Fruit fly (Drosophila melanogaster) whole organism, wandering third instar larva: Measurements from ENCODE around the gene CG1635.

ENCODE experiments used
- Abd-B ChIP-seq: fragments of >200 bp; optimal IDR thresholded peaks from 2 replicates; lab custom pipeline; 2017; ENCODE audit warnings: missing biosample characterization, missing genetic modification characterization
- CG32264 ChIP-seq: fragments of 200-800 bp; sonication (Bioruptor generic); optimal IDR thresholded peaks from 2 replicates; lab custom pipeline; 2016; ENCODE audit warnings: missing biosample characterization, missing genetic modification characterization
- CG9705 ChIP-seq: fragments of 200-800 bp; sonication (Bioruptor generic); optimal IDR thresholded peaks from 2 replicates; lab custom pipeline; 2018; ENCODE audit warnings: missing biosample characterization, mild to moderate bottlenecking, missing genetic modification characterization
- CrebA ChIP-seq: fragments of 200-800 bp; sonication (Bioruptor generic); optimal IDR thresholded peaks from 2 replicates; lab custom pipeline; 2016; ENCODE audit warnings: missing biosample characterization, mild to moderate bottlenecking, missing genetic modification characterization, borderline replicate concordance
- Dif ChIP-seq: fragments of 200-275, 200-300 bp; sonication (Bioruptor generic); optimal IDR thresholded peaks from 2 replicates; lab custom pipeline; 2018; ENCODE audit warnings: missing biosample characterization, missing genetic modification characterization; ENCODE audit not compliant: partially characterized antibody
- GATAd ChIP-seq: sonication (Bioruptor generic); optimal IDR thresholded peaks from 2 replicates; lab custom pipeline; 2016; ENCODE audit warnings: missing biosample characterization, missing genetic modification characterization
- HLH106 ChIP-seq: fragments of 200-800 bp; optimal IDR thresholded peaks from 3 replicates; lab custom pipeline; 2019; ENCODE audit warnings: missing biosample characterization, mild to moderate bottlenecking, missing genetic modification characterization, moderate library complexity
- Hnf4 ChIP-seq: fragments of 200-800 bp; sonication (Bioruptor generic); optimal IDR thresholded peaks from 2 replicates; lab custom pipeline; 2016; ENCODE audit warnings: missing biosample characterization, mild to moderate bottlenecking, missing genetic modification characterization
- Hr78 ChIP-seq: fragments of >200 bp; optimal IDR thresholded peaks from 2 replicates; lab custom pipeline; 2017; ENCODE audit warnings: missing biosample characterization, missing genetic modification characterization
- Hr83 ChIP-seq: fragments of 200-300 bp; sonication (Bioruptor generic); optimal IDR thresholded peaks from 2 replicates; lab custom pipeline; 2016; ENCODE audit warnings: missing biosample characterization, mild to moderate bottlenecking, missing genetic modification characterization, moderate library complexity; ENCODE audit not compliant: poor library complexity, severe bottlenecking
- Jra ChIP-seq: sonication (Bioruptor generic); optimal IDR thresholded peaks from 2 replicates; lab custom pipeline; 2016; ENCODE audit warnings: missing biosample characterization, missing genetic modification characterization
- N ChIP-seq: fragments of >200 bp; optimal IDR thresholded peaks from 2 replicates; lab custom pipeline; 2018; ENCODE audit warnings: missing biosample characterization, missing external identifiers, missing genetic modification characterization
- OdsH ChIP-seq: fragments of 200-800 bp; sonication (Bioruptor generic); optimal IDR thresholded peaks from 2 replicates; lab custom pipeline; 2016; ENCODE audit warnings: missing biosample characterization, mild to moderate bottlenecking, missing genetic modification characterization
- Rel ChIP-seq, 2 experiments: fragments of 200-800 bp; sonication (Bioruptor generic) in 1 of 2; optimal IDR thresholded peaks; 2 replicates in 1 of 2; 3 replicates in 1 of 2; lab custom pipeline; 2016 to 2019; ENCODE audit warnings: mild to moderate bottlenecking in 2 of 2, missing biosample characterization in 2 of 2, missing genetic modification characterization in 2 of 2, moderate library complexity in 1 of 2
- Sp1 ChIP-seq: fragments of 200-800 bp; sonication (Bioruptor generic); optimal IDR thresholded peaks from 3 replicates; lab custom pipeline; 2019; ENCODE audit warnings: missing biosample characterization, mild to moderate bottlenecking, missing genetic modification characterization, moderate library complexity
- Vsx2 ChIP-seq: fragments of 200-300, 225-300 bp; sonication (Bioruptor generic); optimal IDR thresholded peaks from 2 replicates; lab custom pipeline; 2018; ENCODE audit warnings: missing biosample characterization, missing genetic modification characterization; ENCODE audit not compliant: partially characterized antibody
- br ChIP-seq: fragments of 200-800 bp; sonication (Bioruptor generic); optimal IDR thresholded peaks from 2 replicates; lab custom pipeline; 2016; ENCODE audit warnings: missing biosample characterization, missing genetic modification characterization
- brk ChIP-seq: fragments of 200-800 bp; sonication (Bioruptor generic); optimal IDR thresholded peaks from 2 replicates; lab custom pipeline; 2016; ENCODE audit warnings: missing biosample characterization, mild to moderate bottlenecking, missing genetic modification characterization
- dl ChIP-seq, 2 experiments: fragments of 175-275, 200-275 bp in 1 of 2; fragments of 200-275 bp in 1 of 2; sonication (Bioruptor generic); optimal IDR thresholded peaks; lab custom pipeline; 2018; ENCODE audit warnings: mild to moderate bottlenecking in 2 of 2, missing biosample characterization in 2 of 2, missing genetic modification characterization in 2 of 2, moderate library complexity in 2 of 2; ENCODE audit not compliant: partially characterized antibody in 2 of 2, insufficient read depth in 1 of 2
- dmrt93B ChIP-seq: fragments of 200-800 bp; sonication (Bioruptor generic); optimal IDR thresholded peaks from 2 replicates; lab custom pipeline; 2018; ENCODE audit warnings: missing biosample characterization, mild to moderate bottlenecking, missing genetic modification characterization
- foxo ChIP-seq, 2 experiments: fragments of 200-800 bp; sonication (Bioruptor generic); optimal IDR thresholded peaks; 2 replicates in 1 of 2; 3 replicates in 1 of 2; lab custom pipeline; 2016 to 2017; ENCODE audit warnings: missing biosample characterization in 2 of 2, missing genetic modification characterization in 2 of 2
- fru ChIP-seq: fragments of 200-800 bp; sonication (Bioruptor generic); optimal IDR thresholded peaks from 3 replicates; lab custom pipeline; 2016; ENCODE audit warnings: missing biosample characterization, mild to moderate bottlenecking, missing genetic modification characterization
- h ChIP-seq: fragments of 200-800 bp; sonication (Bioruptor generic); optimal IDR thresholded peaks from 3 replicates; lab custom pipeline; 2016; ENCODE audit warnings: missing biosample characterization, mild to moderate bottlenecking, missing genetic modification characterization
- jim ChIP-seq: fragments of 175-275, 200-325 bp; sonication (Bioruptor generic); optimal IDR thresholded peaks from 2 replicates; lab custom pipeline; 2016; ENCODE audit warnings: missing biosample characterization, mild to moderate bottlenecking, missing genetic modification characterization
- lola ChIP-seq: fragments of >200 bp; optimal IDR thresholded peaks from 2 replicates; lab custom pipeline; 2017; ENCODE audit warnings: missing biosample characterization, missing genetic modification characterization
- pan ChIP-seq: fragments of >200 bp; optimal IDR thresholded peaks from 2 replicates; lab custom pipeline; 2017
- psq ChIP-seq: fragments of 200-800 bp; sonication (Bioruptor generic); optimal IDR thresholded peaks from 3 replicates; lab custom pipeline; 2017; ENCODE audit warnings: missing biosample characterization, mild to moderate bottlenecking, missing genetic modification characterization, moderate library complexity
- rgr ChIP-seq: fragments of 200-800 bp; sonication (Bioruptor generic); optimal IDR thresholded peaks from 3 replicates; lab custom pipeline; 2016; ENCODE audit warnings: missing biosample characterization, mild to moderate bottlenecking, missing genetic modification characterization
- sage ChIP-seq: fragments of 200-800 bp; sonication (Bioruptor generic); optimal IDR thresholded peaks from 2 replicates; lab custom pipeline; 2016; ENCODE audit warnings: missing biosample characterization, mild to moderate bottlenecking, missing genetic modification characterization
- tai ChIP-seq: sonication (Bioruptor generic); optimal IDR thresholded peaks from 2 replicates; lab custom pipeline; 2016; ENCODE audit warnings: missing biosample characterization, missing genetic modification characterization
- usp ChIP-seq: fragments of >200 bp; optimal IDR thresholded peaks from 2 replicates; lab custom pipeline; 2017; ENCODE audit warnings: missing biosample characterization, missing genetic modification characterization

Gene CG1635

DNA sequence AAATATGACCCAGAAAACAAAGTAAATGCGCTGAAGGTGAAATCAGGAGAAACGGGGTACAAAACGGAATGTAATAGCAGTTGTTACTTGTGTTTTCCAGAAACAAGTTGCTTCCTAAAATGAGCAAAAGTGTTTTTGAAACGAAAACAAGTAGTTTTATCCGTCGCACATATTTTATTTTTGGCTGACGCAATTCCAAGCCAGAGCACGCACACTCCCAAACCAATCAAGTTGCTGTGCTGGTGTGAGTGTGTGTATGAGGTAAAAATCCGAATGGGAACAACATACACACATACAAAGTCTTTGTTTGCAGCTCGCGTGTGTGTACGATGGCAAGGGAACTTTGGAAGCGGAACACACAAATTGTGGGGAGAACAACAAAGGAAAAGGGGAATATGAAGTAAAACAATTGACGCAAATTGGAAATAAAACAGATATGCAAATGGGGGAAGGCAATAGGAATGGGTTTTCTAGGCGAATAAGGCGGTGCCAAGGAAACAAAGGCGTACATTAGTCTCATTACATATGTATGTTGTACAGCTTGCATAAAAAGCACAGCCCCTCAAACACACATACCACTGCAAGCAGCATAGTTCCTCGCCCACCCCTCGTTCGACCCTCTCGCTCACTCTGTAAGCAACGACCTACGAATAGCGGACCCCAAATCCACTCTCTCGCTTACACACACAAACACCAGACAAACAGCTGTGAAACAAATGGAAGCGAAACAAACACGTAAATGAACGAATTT is 20.1 kb downstream of the CG1635 start:
- peak; percentile 29 for TF ChIP-seq Hnf4 (GFP tag; lab: Kevin White, UChicago)
- TF ChIP-seq h (GFP tag; lab: Kevin White, UChicago): peak; percentile 4
- TF ChIP-seq brk (GFP tag; lab: Kevin White, UChicago): peak; percentile 49
- no peak for TF ChIP-seq rgr (GFP tag; lab: Kevin White, UChicago)
- TF ChIP-seq br (GFP tag; lab: Kevin White, UChicago): peak; percentile 17
- peak in 1 of 2 experiments; percentile 21 for TF ChIP-seq dl (GFP tag; optimal IDR thresholded peaks at IDR 0.05; lab: Kevin White, UChicago; ENCODE audit: insufficient read depth in 1 of 2, partially characterized antibody in 2 of 2)
- peak; percentile 61 for TF ChIP-seq psq (GFP tag; lab: Kevin White, UChicago)
- TF ChIP-seq jim (GFP tag; lab: Kevin White, UChicago): no peak
- TF ChIP-seq HLH106 (tag; lab: Kevin White, UChicago): no peak
- TF ChIP-seq lola (GFP tag; lab: Kevin White, UChicago): no peak
- TF ChIP-seq usp (GFP tag; lab: Kevin White, UChicago): no peak
- peak; percentile 12 for TF ChIP-seq Hr83 (GFP tag; lab: Kevin White, UChicago)
- TF ChIP-seq fru (GFP tag; lab: Kevin White, UChicago): peak; percentile 33
- no peak for TF ChIP-seq CrebA (GFP tag; lab: Kevin White, UChicago)
- TF ChIP-seq Rel (GFP tag; optimal IDR thresholded peaks at IDR 0.05; lab: Kevin White, UChicago): no peak
- TF ChIP-seq Rel (tag; optimal IDR thresholded peaks at IDR 0.05; lab: Kevin White, UChicago): peak; percentile 85
- no peak for TF ChIP-seq sage
- TF ChIP-seq foxo (GFP tag; optimal IDR thresholded peaks at IDR 0.05; lab: Kevin White, UChicago): peak in 1 of 2 experiments; percentile 2
- no peak for TF ChIP-seq Hr78 (GFP tag; lab: Kevin White, UChicago)
- TF ChIP-seq Jra (GFP tag; lab: Kevin White, UChicago): no peak
- no peak for TF ChIP-seq CG32264 (GFP tag; lab: Kevin White, UChicago)
- no peak for TF ChIP-seq CG9705 (GFP tag; lab: Kevin White, UChicago)
- peak; percentile 93 for TF ChIP-seq N (GFP tag; lab: Kevin White, UChicago)
- TF ChIP-seq OdsH (GFP tag; lab: Kevin White, UChicago): peak; percentile 31
- TF ChIP-seq pan (lab: Kevin White, UChicago): no peak
- no peak for TF ChIP-seq Vsx2 (GFP tag; lab: Kevin White, UChicago)
- peak; percentile 21 for TF ChIP-seq Dif
- no peak for TF ChIP-seq Abd-B

DNA sequence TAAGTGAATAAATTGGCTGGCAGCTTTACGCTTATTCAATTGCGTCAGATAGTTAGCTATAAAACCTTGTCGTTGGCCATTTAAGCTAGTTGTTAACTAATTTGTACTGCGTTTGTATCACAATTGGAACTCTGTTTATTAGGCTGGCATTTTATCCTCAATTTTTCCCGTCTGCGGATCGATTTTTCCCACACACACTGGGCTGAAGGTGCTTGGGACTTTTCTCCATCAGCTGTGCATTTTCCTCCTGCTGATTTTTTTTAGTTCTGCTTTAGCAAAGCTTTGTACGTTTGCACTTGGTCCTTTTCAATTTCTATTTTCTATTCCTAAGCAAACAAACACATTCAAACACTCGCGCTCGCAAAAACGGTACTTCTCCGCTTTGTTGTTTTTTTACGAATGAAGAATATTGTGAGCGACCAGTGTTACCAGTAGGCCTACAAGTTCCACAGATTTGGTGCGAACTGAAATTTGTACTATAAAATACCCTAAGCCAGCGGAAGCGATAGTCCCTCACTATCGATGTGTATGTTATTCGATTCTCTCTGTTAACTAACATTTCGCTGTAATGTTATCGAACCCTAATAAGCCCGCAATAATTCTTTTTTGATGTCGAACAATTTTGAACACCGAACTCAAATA is 21.1 kb downstream of the CG1635 start:
- peak; percentile 47 for TF ChIP-seq Sp1 (GFP tag; lab: Kevin White, UChicago)
- peak; percentile 56 for TF ChIP-seq Dif
- peak; percentile 43 for TF ChIP-seq sage
- peak; percentile 23 for TF ChIP-seq jim (GFP tag; lab: Kevin White, UChicago)
- peak; percentile 57 for TF ChIP-seq h (GFP tag; lab: Kevin White, UChicago)
- TF ChIP-seq GATAd (GFP tag; lab: Kevin White, UChicago): no peak
- TF ChIP-seq HLH106 (tag; lab: Kevin White, UChicago): peak; percentile 32
- TF ChIP-seq Rel (GFP tag; optimal IDR thresholded peaks at IDR 0.05; lab: Kevin White, UChicago): no peak
- TF ChIP-seq Rel (tag; optimal IDR thresholded peaks at IDR 0.05; lab: Kevin White, UChicago): peak; percentile 90
- TF ChIP-seq br (GFP tag; lab: Kevin White, UChicago): peak; percentile 16
- peak; percentile 70 for TF ChIP-seq Hnf4 (GFP tag; lab: Kevin White, UChicago)
- peak; percentile 64 for TF ChIP-seq brk (GFP tag; lab: Kevin White, UChicago)
- TF ChIP-seq dmrt93B (GFP tag; lab: Kevin White, UChicago): no peak
- peak; percentile 64 for TF ChIP-seq Hr83 (GFP tag; lab: Kevin White, UChicago)
- TF ChIP-seq CG32264 (GFP tag; lab: Kevin White, UChicago): peak; percentile 39
- no peak for TF ChIP-seq OdsH (GFP tag; lab: Kevin White, UChicago)
- TF ChIP-seq psq (GFP tag; lab: Kevin White, UChicago): peak; percentile 0
- peak in 1 of 2 experiments; percentile 38 for TF ChIP-seq foxo (GFP tag; optimal IDR thresholded peaks at IDR 0.05; lab: Kevin White, UChicago)
- TF ChIP-seq tai (GFP tag; lab: Kevin White, UChicago): no peak
- TF ChIP-seq rgr (GFP tag; lab: Kevin White, UChicago): peak; percentile 55
- TF ChIP-seq Abd-B: no peak
- no peak for TF ChIP-seq usp (GFP tag; lab: Kevin White, UChicago)
- TF ChIP-seq fru (GFP tag; lab: Kevin White, UChicago): peak; percentile 32
